Fruit fly (Drosophila melanogaster) ovary, adult (tissue): ENCODE results near the gene Polr3H.

Experiments used
- CG17801 ChIP-seq: fragments of 200-800 bp; optimal IDR thresholded peaks from 2 replicates; lab custom pipeline; 2019; ENCODE audit warnings: missing biosample characterization, mild to moderate bottlenecking, missing genetic modification characterization, moderate library complexity; ENCODE audit not compliant: partially characterized antibody

The Polr3H gene

dm6 chr3L:11648410-11648809 lies at the start of gene Polr3H, which contains the start of gene RIOK1:
Gene Polr3H, plus strand, starts transcription at chr3L:11648756.
Gene RIOK1, minus strand, starts transcription at chr3L:11648474.
- peak; percentile 59 for TF ChIP-seq CG17801 (GFP tag; lab: Kevin White, UChicago)

dm6 chr3L:11599255-11599654 lies 49.3 kb upstream of the Polr3H start:
- TF ChIP-seq CG17801 (GFP tag; lab: Kevin White, UChicago), result no peak

dm6 chr3L:11599965-11600420 lies 48.6 kb upstream of the Polr3H start, which contains the start of the genes CG14137 and CG46394:
Gene CG14137, minus strand, starts transcription at chr3L:11600065.
Gene CG46394, plus strand, starts transcription at chr3L:11600370.
- TF ChIP-seq CG17801 (GFP tag; lab: Kevin White, UChicago), result no peak

DNA sequence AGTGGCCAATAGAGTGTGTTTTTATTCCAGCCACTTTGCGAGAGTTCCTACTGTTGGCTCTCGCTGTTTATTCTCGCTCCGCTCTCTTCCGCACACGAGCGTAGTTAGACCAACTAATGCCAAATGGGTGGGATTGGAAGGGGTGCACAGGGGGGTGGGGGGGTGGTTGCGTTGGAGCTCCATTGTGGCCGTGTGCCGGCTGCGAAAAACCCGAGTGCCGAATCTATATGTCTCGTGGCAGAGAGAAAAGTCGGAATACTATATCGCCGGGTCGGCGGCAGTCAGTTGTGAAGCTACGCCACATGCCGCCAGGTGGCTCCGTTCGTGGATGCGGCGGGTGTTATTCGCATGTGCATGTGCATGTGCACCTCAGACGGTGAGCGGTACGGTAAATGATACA lies 47.4 kb upstream of the Polr3H start:
- no peak for TF ChIP-seq CG17801 (GFP tag; lab: Kevin White, UChicago)

- TF ChIP-seq CG17801 (GFP tag; lab: Kevin White, UChicago), result no peak
These were observed 46.5 kb upstream of the Polr3H start for dm6 chr3L:11602040-11602439.

DNA sequence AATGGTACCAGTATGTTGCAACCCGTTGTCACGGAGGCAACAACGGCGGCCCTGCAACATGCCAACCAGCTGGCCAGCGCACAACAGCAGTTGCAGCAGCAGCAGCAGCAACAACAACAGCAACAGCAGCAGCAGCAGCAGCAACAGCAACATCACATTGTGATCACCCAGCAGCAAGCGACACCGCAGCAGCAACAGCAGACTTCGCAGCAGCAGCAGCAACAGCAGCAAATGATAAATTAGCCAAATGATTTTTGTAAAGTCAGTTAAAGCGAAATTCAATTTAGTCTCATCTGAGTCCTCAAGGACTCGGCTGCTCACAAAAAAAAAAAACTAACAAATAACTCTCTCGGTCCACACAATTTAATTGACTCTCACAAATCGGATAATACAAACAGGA lies 44.3 kb upstream of the Polr3H start:
- TF ChIP-seq CG17801 (GFP tag; lab: Kevin White, UChicago), result no peak

- TF ChIP-seq CG17801 (GFP tag; lab: Kevin White, UChicago), result no peak
These were observed 39.3 kb upstream of the Polr3H start, which contains the start of gene Duba for dm6 chr3L:11609153-11609809. Gene Duba, minus strand, starts transcription at chr3L:11609465.

DNA sequence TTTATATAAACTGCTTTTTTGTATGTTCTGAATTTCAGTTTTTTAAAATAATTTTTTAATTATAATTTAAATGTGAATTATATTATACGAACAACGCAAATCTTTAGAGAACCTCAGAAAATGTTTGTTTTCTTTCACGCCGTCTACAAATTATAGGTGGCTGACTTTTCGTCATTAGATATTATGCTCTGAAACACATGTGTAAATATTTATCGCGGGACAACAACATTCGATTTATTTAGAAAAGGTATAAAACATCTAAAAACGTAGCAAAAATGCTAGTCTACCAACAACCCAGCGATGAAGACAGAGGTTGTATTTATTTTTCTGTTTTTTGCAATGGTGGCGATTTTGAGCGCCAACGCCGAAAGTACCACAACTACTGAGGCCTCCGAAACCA lies 38.7 kb upstream of the Polr3H start, which contains the start of gene CG42832:
TSS of gene CG42832 (plus strand) at position 301 of the 400 bp plus-strand sequence.
- no peak for TF ChIP-seq CG17801 (GFP tag; lab: Kevin White, UChicago)

dm6 chr3L:11620001-11620400 lies 28.6 kb upstream of the Polr3H start, which contains the start of gene Muc68Ca:
Gene Muc68Ca, minus strand, starts transcription at chr3L:11620101.
- no peak for TF ChIP-seq CG17801 (GFP tag; lab: Kevin White, UChicago)

DNA sequence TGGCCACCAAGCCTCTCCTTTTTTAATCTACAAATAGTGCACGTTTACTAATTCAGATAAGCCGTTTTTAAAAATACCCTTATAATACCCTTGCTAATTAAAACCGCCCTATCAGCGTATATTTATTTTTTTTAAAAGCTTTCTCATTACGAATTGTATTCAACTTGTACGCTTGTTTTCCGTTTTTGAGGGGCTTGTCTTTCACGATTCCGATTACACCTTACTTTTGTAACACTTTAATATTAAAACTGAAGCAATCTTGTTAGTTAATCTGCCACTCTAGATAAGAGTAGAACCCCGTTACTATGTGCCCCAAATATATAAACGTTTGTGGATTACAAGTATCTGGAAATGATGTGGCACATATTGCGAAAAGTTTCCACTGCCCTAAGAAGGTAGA lies 25.8 kb upstream of the Polr3H start:
- TF ChIP-seq CG17801 (GFP tag; lab: Kevin White, UChicago), result no peak

DNA sequence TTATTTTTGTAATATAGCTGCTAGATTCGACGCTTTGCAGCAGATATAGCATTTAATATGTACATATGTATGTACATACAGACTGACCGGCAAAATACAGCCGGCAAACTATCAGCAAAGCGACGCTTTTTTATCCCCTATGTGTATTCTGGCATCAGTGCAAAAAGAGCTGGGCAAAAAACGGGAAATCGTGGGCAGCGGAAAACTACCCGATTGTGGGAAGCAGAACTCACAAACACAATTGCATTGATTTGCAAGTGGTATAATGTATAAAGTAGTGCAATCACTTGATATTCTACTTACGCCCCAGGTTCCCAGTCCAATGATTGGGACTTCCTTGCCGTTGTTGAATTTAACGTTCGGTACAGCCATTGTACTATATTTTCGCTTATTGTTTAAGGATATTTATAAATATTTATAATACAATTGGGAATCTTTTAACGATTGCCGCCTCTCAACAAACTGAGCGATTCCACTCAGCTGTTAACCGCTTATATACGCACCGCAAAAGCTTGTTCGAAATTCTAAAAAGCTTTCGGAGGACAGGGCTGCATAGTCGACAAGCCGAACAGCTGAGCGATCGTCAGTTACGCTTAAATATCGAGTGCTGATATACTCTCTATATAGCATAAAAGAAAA lies 25.2 kb upstream of the Polr3H start:
- peak; percentile 20 for TF ChIP-seq CG17801 (GFP tag; lab: Kevin White, UChicago)

- TF ChIP-seq CG17801 (GFP tag; lab: Kevin White, UChicago), result no peak
These were observed 24.3 kb upstream of the Polr3H start, which contains the start of gene Akr1B for dm6 chr3L:11624281-11624680. Gene Akr1B, minus strand, starts transcription at chr3L:11624381.

DNA sequence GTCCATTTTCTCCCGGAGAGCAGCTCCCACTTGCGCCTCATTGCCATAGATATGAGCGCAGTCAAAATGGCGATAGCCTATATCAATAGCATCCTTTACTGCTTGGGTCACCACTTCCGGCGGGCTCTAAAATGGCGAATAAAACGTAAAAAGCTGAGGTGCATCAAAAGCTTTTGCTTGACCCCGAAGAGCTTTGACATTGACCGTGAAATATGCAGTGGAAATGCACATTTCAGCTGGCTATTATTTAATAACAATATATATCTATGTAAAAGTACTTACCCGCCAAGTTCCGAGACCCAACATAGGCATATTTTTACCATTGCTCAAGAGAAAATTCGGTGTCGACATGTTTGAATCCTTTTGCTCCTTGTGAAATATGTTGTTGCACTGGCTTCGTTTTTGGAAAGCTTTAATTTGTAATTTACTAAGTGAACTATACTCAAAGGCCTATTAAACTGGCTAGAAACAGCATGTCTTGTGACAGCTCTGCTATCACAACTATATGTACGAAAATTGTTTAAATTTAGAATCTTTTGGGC lies 22.9 kb upstream of the Polr3H start, which contains the start of gene CG6083:
TSS of gene CG6083 (minus strand) at position 492 of the 542 bp plus-strand sequence.
- no peak for TF ChIP-seq CG17801 (GFP tag; lab: Kevin White, UChicago)

dm6 chr3L:11626229-11626826 lies 22.2 kb upstream of the Polr3H start, which contains the start of gene PCID2:
Gene PCID2, plus strand, starts transcription at chr3L:11626441.
- no peak for TF ChIP-seq CG17801 (GFP tag; lab: Kevin White, UChicago)
